Worm (Caenorhabditis elegans) whole organism, mixed stage, embryonic: ENCODE data around the gene C46C2.6.

Experiments
- elt-1 ChIP-seq: sonication (generic microtip); optimal IDR thresholded peaks from 2 replicates; lab custom pipeline; 2017; ENCODE audit warnings: missing genetic modification characterization, mild to moderate bottlenecking, missing compliant biosample characterization, antibody characterized with exemption, moderate library complexity, borderline replicate concordance; ENCODE audit not compliant: insufficient read depth
- nhr-76 ChIP-seq: sonication (generic microtip); optimal IDR thresholded peaks from 2 replicates; lab custom pipeline; 2017; ENCODE audit warnings: missing biosample characterization, missing genetic modification characterization

DNA sequence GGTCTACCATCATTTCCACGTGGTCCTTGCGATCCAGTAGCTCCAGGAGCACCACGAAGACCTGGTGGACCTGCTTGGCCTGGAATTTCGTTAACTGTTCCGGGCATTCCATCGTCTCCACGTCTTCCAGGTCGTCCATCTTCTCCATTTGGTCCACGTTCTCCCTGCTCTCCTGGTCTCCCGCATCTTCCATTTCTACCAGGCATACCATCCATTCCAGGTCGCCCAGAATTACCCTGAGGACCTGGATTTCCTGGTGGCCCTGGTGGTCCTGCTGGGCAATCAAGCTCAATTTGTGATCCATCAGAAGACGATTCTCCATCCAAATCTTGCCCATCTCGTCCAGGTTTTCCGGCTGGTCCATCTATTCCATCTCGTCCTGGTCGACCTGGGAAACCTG lies 48.6 kb downstream of the C46C2.6 start:
- TF ChIP-seq nhr-76 (tag; lab: Kevin White, UChicago) = no peak
- no peak for TF ChIP-seq elt-1 (tag; lab: Kevin White, UChicago)
